Fruit fly (Drosophila melanogaster) whole organism, pupa: ENCODE measurements around the gene Dph1.

Experiments used
- CG8301 ChIP-seq: fragments of 200-800 bp; sonication (Bioruptor generic); optimal IDR thresholded peaks from 2 replicates; lab custom pipeline; 2018; ENCODE audit warnings: missing biosample characterization, mild to moderate bottlenecking, missing genetic modification characterization
- fd96Ca ChIP-seq: fragments of 200-800 bp; sonication (Bioruptor generic); IDR thresholded peaks from 3 replicates; pipeline ENCODE4 v1.3.6; 2022; ENCODE audit warnings: missing biosample characterization, missing genetic modification characterization
- gl ChIP-seq: fragments of 200-800 bp; sonication (Bioruptor generic); optimal IDR thresholded peaks from 2 replicates; lab custom pipeline; 2018; ENCODE audit warnings: missing biosample characterization, mild to moderate bottlenecking, missing genetic modification characterization

DNA sequence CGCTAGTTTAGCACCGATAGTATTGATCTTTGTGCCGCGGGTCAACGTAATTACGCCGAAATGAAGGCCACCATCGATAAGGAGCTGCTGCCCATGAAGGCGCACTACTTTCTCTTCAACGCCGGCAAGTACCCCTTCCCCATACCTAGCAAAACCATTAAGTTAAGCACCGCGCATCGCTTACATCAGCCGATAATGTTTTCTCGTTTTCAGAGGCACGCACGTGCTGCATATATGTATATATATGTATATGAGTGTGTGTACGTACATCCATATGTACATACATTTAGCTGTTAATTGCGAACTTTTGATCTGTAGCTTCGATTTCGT, 12.3 kb downstream of the Dph1 start:
- TF ChIP-seq CG8301 (tag; lab: Kevin White, UChicago) (no peak), gl (no peak), fd96Ca (no peak)
